Fruit fly (Drosophila melanogaster) Kc167 (cell line): ENCODE measurements around the gene CG10352.

ENCODE experiments used
- Myc ChIP-seq: fragments of >200 bp; optimal IDR thresholded peaks from 2 replicates; lab custom pipeline; 2017; ENCODE audit warnings: missing external identifiers
- Sin3A ChIP-seq: fragments of >200 bp; optimal IDR thresholded peaks from 2 replicates; lab custom pipeline; 2018; ENCODE audit warnings: missing external identifiers
- h ChIP-seq: fragments of >200 bp; optimal IDR thresholded peaks from 3 replicates; lab custom pipeline; 2018; ENCODE audit warnings: missing external identifiers
- insv ChIP-seq: fragments of >200 bp; optimal IDR thresholded peaks from 3 replicates; lab custom pipeline; 2018; ENCODE audit warnings: missing external identifiers
- psq ChIP-seq: fragments of >200 bp; optimal IDR thresholded peaks from 2 replicates; lab custom pipeline; 2017; ENCODE audit warnings: missing external identifiers
- ttk ChIP-seq: sonication (Bioruptor generic); optimal IDR thresholded peaks from 2 replicates; lab custom pipeline; 2017; ENCODE audit warnings: missing external identifiers

dm6 chrX:11893643-11894042, 16.7 kb upstream of the CG10352 start, which contains the start of gene wisp:
- TF ChIP-seq psq (no peak), ttk (lab: Kevin White, UChicago) (no peak), Myc (lab: Kevin White, UChicago) (no peak), h (no peak), Sin3A (no peak), insv (lab: Kevin White, UChicago) (no peak)
